Worm (Caenorhabditis elegans): ENCODE measurements around the gene swip-10.

swip-10 gene

ce11 chrX:2071392-2072001 lies 46.6 kb downstream of the swip-10 start (continued):
- no peak for TF ChIP-seq zag-1 (tag; optimal IDR thresholded peaks at IDR 0.05)
- TF ChIP-seq F37D6.2 (tag; optimal IDR thresholded peaks at IDR 0.05), result peak; percentile 44
- TF ChIP-seq nhr-28 (tag; optimal IDR thresholded peaks at IDR 0.05), result peak; percentile 42
- no peak for TF ChIP-seq ztf-11 (tag; optimal IDR thresholded peaks at IDR 0.05)
- TF ChIP-seq gei-8 (GFP tag; optimal IDR thresholded peaks at IDR 0.05), result no peak
- peak in 1 of 2 experiments; percentile 32 for TF ChIP-seq daf-16 (GFP tag; optimal IDR thresholded peaks at IDR 0.05)
- TF ChIP-seq daf-16 (tag; optimal IDR thresholded peaks at IDR 0.05), result peak; percentile 95
- no peak for TF ChIP-seq Y5F2A.4 (GFP tag; optimal IDR thresholded peaks at IDR 0.05)
- TF ChIP-seq lin-15B (tag; optimal IDR thresholded peaks at IDR 0.05), result no peak
- no peak for TF ChIP-seq D1046.2 (GFP tag; IDR thresholded peaks at IDR 0.05)
- TF ChIP-seq hmg-1.1 (GFP tag; IDR thresholded peaks at IDR 0.05), result peak; percentile 76
- TF ChIP-seq mxl-3 (GFP tag; optimal IDR thresholded peaks at IDR 0.05), result peak; percentile 77
- peak in 1 of 2 experiments; percentile 36 for TF ChIP-seq hif-1 (tag; optimal IDR thresholded peaks at IDR 0.05)
- TF ChIP-seq lin-29 (GFP tag; IDR thresholded peaks at IDR 0.05), result no peak
- no peak for TF ChIP-seq ZK546.5 (tag; optimal IDR thresholded peaks at IDR 0.05)
- peak; percentile 0 for TF ChIP-seq pqm-1 (tag; optimal IDR thresholded peaks at IDR 0.05)
- no peak for TF ChIP-seq unc-39 (tag; optimal IDR thresholded peaks at IDR 0.05)
- TF ChIP-seq ctbp-1 (GFP tag; IDR thresholded peaks at IDR 0.05), result no peak
- TF ChIP-seq ama-1 (optimal IDR thresholded peaks at IDR 0.05), result no peak
- no peak for TF ChIP-seq aly-2 (tag; optimal IDR thresholded peaks at IDR 0.05)
- no peak for TF ChIP-seq nhr-237 (tag; optimal IDR thresholded peaks at IDR 0.05)
- TF ChIP-seq skn-1 (tag; optimal IDR thresholded peaks at IDR 0.05), result no peak
- TF ChIP-seq tag-97 (GFP tag; IDR thresholded peaks at IDR 0.05), result no peak
- TF ChIP-seq Y48G9A.11 (GFP tag; IDR thresholded peaks at IDR 0.05), result no peak
- no peak for TF ChIP-seq mdt-29 (GFP tag; IDR thresholded peaks at IDR 0.05)
- peak; percentile 91 for TF ChIP-seq hlh-11 (tag; optimal IDR thresholded peaks at IDR 0.05)
- no peak for TF ChIP-seq F49E8.2 (tag; optimal IDR thresholded peaks at IDR 0.05; ENCODE audit: borderline replicate concordance)
- no peak for TF ChIP-seq nhr-10 (tag; optimal IDR thresholded peaks at IDR 0.05)
- 0 out of 2 replicates have a peak, but pooled peaks have one; percentile 57 for TF ChIP-seq tra-1 (GFP tag; IDR thresholded peaks at IDR 0.05)
- TF ChIP-seq T26A8.4 (GFP tag; IDR thresholded peaks at IDR 0.05), result no peak
- no peak for TF ChIP-seq dmd-9 (GFP tag; IDR thresholded peaks at IDR 0.05)
- peak; percentile 81 for TF ChIP-seq dmd-6 (GFP tag; IDR thresholded peaks at IDR 0.05)
- no peak for TF ChIP-seq lsy-2 (tag; optimal IDR thresholded peaks at IDR 0.05)
- TF ChIP-seq zfp-2 (tag; optimal IDR thresholded peaks at IDR 0.05), result no peak
- TF ChIP-seq fos-1 (tag; optimal IDR thresholded peaks at IDR 0.05), result no peak
- TF ChIP-seq mep-1 (tag; optimal IDR thresholded peaks at IDR 0.05), result peak; percentile 85
- no peak for TF ChIP-seq dmd-8 (GFP tag; IDR thresholded peaks at IDR 0.05)
- TF ChIP-seq rbr-2 (tag; optimal IDR thresholded peaks at IDR 0.05), result peak; percentile 61
- no peak for TF ChIP-seq daf-12 (tag; optimal IDR thresholded peaks at IDR 0.05)
- TF ChIP-seq lim-7 (GFP tag; IDR thresholded peaks at IDR 0.05), result no peak
- peak; percentile 64 for TF ChIP-seq ceh-20 (GFP tag; IDR thresholded peaks at IDR 0.05)
- peak; percentile 52 for TF ChIP-seq duxl-1 (tag; optimal IDR thresholded peaks at IDR 0.05; ENCODE audit: poor library complexity)
- TF ChIP-seq spr-3 (GFP tag; optimal IDR thresholded peaks at IDR 0.05), result no peak
- TF ChIP-seq nhr-6 (tag; optimal IDR thresholded peaks at IDR 0.05), result peak; percentile 17
- TF ChIP-seq lin-13 (GFP tag; optimal IDR thresholded peaks at IDR 0.05), result peak; percentile 34
- no peak for TF ChIP-seq zip-11 (GFP tag; IDR thresholded peaks at IDR 0.05)
- no peak for TF ChIP-seq attf-4 (tag; optimal IDR thresholded peaks at IDR 0.05)
- no peak for TF ChIP-seq ceh-82 (tag; optimal IDR thresholded peaks at IDR 0.05)
- peak; percentile 98 for TF ChIP-seq aha-1 (tag)
- no peak for TF ChIP-seq ceh-32 (tag; optimal IDR thresholded peaks at IDR 0.05; ENCODE audit: poor library complexity)
- TF ChIP-seq F44E2.7 (GFP tag; IDR thresholded peaks at IDR 0.05), result no peak
- no peak for TF ChIP-seq zfp-3 (GFP tag; conservative IDR thresholded peaks at IDR 0.05)
- no peak for TF ChIP-seq daf-8 (GFP tag; IDR thresholded peaks at IDR 0.05)
